Worm (Caenorhabditis elegans) whole organism, L3 larva: ENCODE results near the gene srv-22.

ENCODE experiments used
- R02D3.7 ChIP-seq: fragments of 150-350 bp; optimal IDR thresholded peaks from 2 replicates; lab custom pipeline; 2014; ENCODE audit warnings: missing biosample characterization, missing genetic modification characterization
- ZK546.5 ChIP-seq: sonication (generic microtip); optimal IDR thresholded peaks from 2 replicates; lab custom pipeline; 2017; ENCODE audit warnings: missing biosample characterization, missing genetic modification characterization
- aly-2 ChIP-seq: fragments of 150-350 bp; optimal IDR thresholded peaks from 2 replicates; lab custom pipeline; 2014; ENCODE audit warnings: missing biosample characterization, missing genetic modification characterization
- ama-1 ChIP-seq: fragments of 150-350 bp; optimal IDR thresholded peaks from 2 replicates; lab custom pipeline; 2018
- ceh-16 ChIP-seq: sonication (generic microtip); optimal IDR thresholded peaks from 2 replicates; lab custom pipeline; 2017; ENCODE audit warnings: missing biosample characterization, missing genetic modification characterization
- ceh-28 ChIP-seq: fragments of 150-350 bp; optimal IDR thresholded peaks from 2 replicates; lab custom pipeline; 2014; ENCODE audit warnings: missing biosample characterization, missing genetic modification reagents, missing genetic modification characterization
- ceh-82 ChIP-seq: fragments of 150-350 bp; optimal IDR thresholded peaks from 2 replicates; lab custom pipeline; 2014; ENCODE audit warnings: missing biosample characterization, missing genetic modification characterization
- ceh-9 ChIP-seq: sonication (generic microtip); optimal IDR thresholded peaks from 2 replicates; lab custom pipeline; 2018; ENCODE audit warnings: missing biosample characterization, missing genetic modification characterization
- daf-12 ChIP-seq: fragments of 150-350 bp; optimal IDR thresholded peaks from 2 replicates; lab custom pipeline; 2014; ENCODE audit warnings: missing biosample characterization, missing genetic modification reagents, missing genetic modification characterization
- egl-27 ChIP-seq: sonication (generic microtip); optimal IDR thresholded peaks from 4 replicates; lab custom pipeline; 2017; ENCODE audit warnings: missing biosample characterization, missing genetic modification reagents, missing genetic modification characterization
- egl-5 ChIP-seq: fragments of 150-350 bp; optimal IDR thresholded peaks from 2 replicates; lab custom pipeline; 2017; ENCODE audit warnings: missing biosample characterization, missing genetic modification reagents, missing genetic modification characterization, inconsistent platforms
- elt-1 ChIP-seq: fragments of 150-350 bp; optimal IDR thresholded peaks from 2 replicates; lab custom pipeline; 2014; ENCODE audit warnings: missing biosample characterization, missing genetic modification characterization
- elt-2 ChIP-seq: sonication (generic microtip); optimal IDR thresholded peaks from 2 replicates; lab custom pipeline; 2016; ENCODE audit warnings: missing genetic modification reagents, mild to moderate bottlenecking, missing genetic modification characterization, missing compliant biosample characterization
- elt-3 ChIP-seq, 3 experiments: fragments of 150-350 bp in 1 of 3; sonication (generic microtip) in 2 of 3; optimal IDR thresholded peaks; 2 replicates in 2 of 3; 4 replicates in 1 of 3; lab custom pipeline; 2014 to 2017; ENCODE audit warnings: missing biosample characterization in 3 of 3, missing genetic modification characterization in 3 of 3
- eor-1 ChIP-seq, 2 experiments: fragments of 150-350 bp; optimal IDR thresholded peaks; 2 replicates each; lab custom pipeline; 2014 to 2018; ENCODE audit warnings: missing biosample characterization in 2 of 2, missing genetic modification characterization in 2 of 2
- fkh-10 ChIP-seq: sonication (generic microtip); optimal IDR thresholded peaks from 2 replicates; lab custom pipeline; 2017; ENCODE audit warnings: missing biosample characterization, missing genetic modification reagents, missing genetic modification characterization
- fkh-2 ChIP-seq: fragments of 150-350 bp; optimal IDR thresholded peaks from 2 replicates; lab custom pipeline; 2014; ENCODE audit warnings: missing biosample characterization, missing genetic modification reagents, missing genetic modification characterization
- fos-1 ChIP-seq: fragments of 150-350 bp; optimal IDR thresholded peaks from 2 replicates; lab custom pipeline; 2014; ENCODE audit warnings: missing biosample characterization, missing genetic modification characterization
- hmg-11 ChIP-seq: sonication (generic microtip); optimal IDR thresholded peaks from 2 replicates; lab custom pipeline; 2016; ENCODE audit warnings: missing genetic modification characterization, missing compliant biosample characterization
- jun-1 ChIP-seq: fragments of 150-350 bp; optimal IDR thresholded peaks from 2 replicates; lab custom pipeline; 2014; ENCODE audit warnings: missing biosample characterization, missing genetic modification reagents, missing genetic modification characterization
- lin-15B ChIP-seq: fragments of 150-350 bp; optimal IDR thresholded peaks from 2 replicates; lab custom pipeline; 2014; ENCODE audit warnings: missing biosample characterization, missing genetic modification characterization
- lin-39 ChIP-seq: fragments of 150-350 bp; optimal IDR thresholded peaks from 2 replicates; lab custom pipeline; 2018; ENCODE audit warnings: missing biosample characterization, missing genetic modification reagents, missing genetic modification characterization
- lsy-12 ChIP-seq: sonication (generic microtip); optimal IDR thresholded peaks from 2 replicates; lab custom pipeline; 2016; ENCODE audit warnings: mild to moderate bottlenecking, missing genetic modification characterization, missing compliant biosample characterization
- mdl-1 ChIP-seq: fragments of 150-350 bp; optimal IDR thresholded peaks from 2 replicates; lab custom pipeline; 2014; ENCODE audit warnings: missing biosample characterization, missing genetic modification characterization
- mml-1 ChIP-seq: fragments of 150-350 bp; sonication (generic microtip); optimal IDR thresholded peaks from 3 replicates; lab custom pipeline; 2014; ENCODE audit warnings: missing biosample characterization, missing genetic modification characterization
- nfya-1 ChIP-seq: sonication (generic microtip); optimal IDR thresholded peaks from 2 replicates; lab custom pipeline; 2017; ENCODE audit warnings: missing genetic modification characterization, mild to moderate bottlenecking, missing compliant biosample characterization, antibody characterized with exemption, moderate library complexity; ENCODE audit not compliant: insufficient read depth
- nhr-11 ChIP-seq: fragments of 150-350 bp; optimal IDR thresholded peaks from 2 replicates; lab custom pipeline; 2014; ENCODE audit warnings: missing biosample characterization, missing genetic modification characterization
- nhr-237 ChIP-seq: fragments of 150-350 bp; optimal IDR thresholded peaks from 2 replicates; lab custom pipeline; 2014; ENCODE audit warnings: missing biosample characterization, missing genetic modification characterization
- nhr-25 ChIP-seq: sonication (generic microtip); optimal IDR thresholded peaks from 2 replicates; lab custom pipeline; 2017; ENCODE audit warnings: missing biosample characterization, missing genetic modification characterization
- nhr-28 ChIP-seq: fragments of 150-350 bp; optimal IDR thresholded peaks from 2 replicates; lab custom pipeline; 2014; ENCODE audit warnings: missing biosample characterization, missing genetic modification characterization
- nhr-67 ChIP-seq: fragments of 150-350 bp; optimal IDR thresholded peaks from 2 replicates; lab custom pipeline; 2014; ENCODE audit warnings: missing biosample characterization, missing genetic modification characterization
- nhr-76 ChIP-seq: fragments of 150-350 bp; sonication (generic microtip); optimal IDR thresholded peaks from 5 replicates; lab custom pipeline; 2014; ENCODE audit warnings: missing biosample characterization, missing genetic modification characterization
- pha-4 ChIP-seq: fragments of 150-350 bp; optimal IDR thresholded peaks from 2 replicates; lab custom pipeline; 2014; ENCODE audit warnings: missing biosample characterization, missing genetic modification reagents, missing genetic modification characterization
- sea-2 ChIP-seq: fragments of 150-350 bp; sonication (generic microtip); optimal IDR thresholded peaks from 4 replicates; lab custom pipeline; 2014; ENCODE audit warnings: missing biosample characterization, missing genetic modification reagents, missing genetic modification characterization
- skn-1 ChIP-seq: fragments of 150-350 bp; optimal IDR thresholded peaks from 2 replicates; lab custom pipeline; 2014; ENCODE audit warnings: missing biosample characterization, missing genetic modification characterization
- unc-39 ChIP-seq: sonication (generic microtip); optimal IDR thresholded peaks from 4 replicates; lab custom pipeline; 2017; ENCODE audit warnings: missing biosample characterization, missing genetic modification characterization
- unc-62 ChIP-seq: fragments of 150-350 bp; sonication (generic microtip); optimal IDR thresholded peaks from 4 replicates; lab custom pipeline; 2014; ENCODE audit warnings: missing biosample characterization, missing genetic modification reagents, missing genetic modification characterization
- ztf-11 ChIP-seq: fragments of 150-350 bp; optimal IDR thresholded peaks from 2 replicates; lab custom pipeline; 2014; ENCODE audit warnings: missing biosample characterization, missing genetic modification characterization

srv-22 gene

DNA sequence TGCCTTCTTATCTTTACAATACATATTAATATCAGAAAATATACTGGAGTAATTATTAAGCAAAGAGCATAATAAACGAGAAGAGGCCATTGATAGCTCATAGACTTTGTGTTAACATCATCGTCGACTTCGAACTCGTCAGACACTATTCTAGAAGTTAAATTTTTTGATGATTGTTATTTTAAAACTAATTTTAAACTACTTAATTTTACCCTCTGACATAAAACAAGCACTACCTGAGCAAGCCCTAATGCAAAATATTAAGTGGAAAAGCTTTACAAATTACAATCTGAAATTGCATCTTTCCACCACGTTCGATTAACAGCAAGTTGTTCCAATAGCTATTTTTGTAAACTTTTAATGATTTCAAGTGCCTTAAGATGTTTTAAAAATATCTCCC lies 9.7 kb downstream of the srv-22 start, which contains the start of gene srv-17:
Gene srv-17, minus strand, starts transcription at position 101 of the 400 bp plus-strand sequence.
- TF ChIP-seq hmg-11 (no peak), nhr-76 (no peak), nhr-67 (tag; lab: Kevin White, UChicago) (no peak), jun-1 (tag; lab: Kevin White, UChicago) (no peak), lin-15B (tag; lab: Kevin White, UChicago) (no peak), fos-1 (tag; lab: Kevin White, UChicago) (no peak), nhr-237 (no peak), ama-1 (lab: Kevin White, UChicago) (no peak), lsy-12 (tag; lab: Kevin White, UChicago) (no peak), fkh-2 (tag; lab: Kevin White, UChicago) (no peak), unc-62 (no peak), nfya-1 (tag; lab: Kevin White, UChicago) (no peak), ztf-11 (tag; lab: Kevin White, UChicago) (no peak), elt-1 (no peak), fkh-10 (no peak), daf-12 (tag; lab: Kevin White, UChicago) (no peak)

DNA sequence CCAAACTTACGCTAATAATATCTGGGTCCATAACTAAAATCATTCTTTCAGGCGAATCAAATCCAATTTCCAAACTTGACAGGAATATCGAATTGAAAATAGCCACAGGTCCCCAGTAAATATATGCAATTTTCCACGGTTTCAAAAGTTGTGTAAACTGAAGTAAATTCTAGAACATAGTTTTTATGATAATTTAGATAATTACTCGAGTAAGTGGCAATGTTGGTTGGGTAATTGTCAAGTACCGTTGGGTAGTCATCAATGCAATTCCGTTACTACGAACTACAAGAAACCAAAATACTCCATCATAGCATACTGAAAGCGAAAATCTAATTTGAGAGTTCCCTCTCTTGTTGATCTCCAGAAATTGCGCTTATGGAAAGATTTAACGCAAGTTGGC lies 10.4 kb downstream of the srv-22 start:
- TF ChIP-seq nfya-1 (tag; lab: Kevin White, UChicago) (no peak), jun-1 (tag; lab: Kevin White, UChicago) (no peak), unc-62 (no peak), eor-1 (tag; optimal IDR thresholded peaks at IDR 0.05; lab: Kevin White, UChicago) (no peak), elt-1 (no peak), sea-2 (GFP tag; lab: Kevin White, UChicago) (no peak), nhr-28 (tag; lab: Kevin White, UChicago) (no peak), ztf-11 (tag; lab: Kevin White, UChicago) (no peak), lin-39 (no peak), nhr-11 (no peak), ceh-28 (tag; lab: Kevin White, UChicago) (no peak), ceh-9 (tag; lab: Kevin White, UChicago) (no peak), fkh-10 (no peak), unc-39 (no peak), pha-4 (tag; lab: Kevin White, UChicago) (no peak), fos-1 (tag; lab: Kevin White, UChicago) (no peak), ceh-82 (tag; lab: Kevin White, UChicago) (no peak), lsy-12 (tag; lab: Kevin White, UChicago) (no peak), egl-27 (tag; lab: Kevin White, UChicago) (no peak), egl-5 (tag; lab: Kevin White, UChicago) (no peak)
- TF ChIP-seq, all 47 proteins: peak for 0

DNA sequence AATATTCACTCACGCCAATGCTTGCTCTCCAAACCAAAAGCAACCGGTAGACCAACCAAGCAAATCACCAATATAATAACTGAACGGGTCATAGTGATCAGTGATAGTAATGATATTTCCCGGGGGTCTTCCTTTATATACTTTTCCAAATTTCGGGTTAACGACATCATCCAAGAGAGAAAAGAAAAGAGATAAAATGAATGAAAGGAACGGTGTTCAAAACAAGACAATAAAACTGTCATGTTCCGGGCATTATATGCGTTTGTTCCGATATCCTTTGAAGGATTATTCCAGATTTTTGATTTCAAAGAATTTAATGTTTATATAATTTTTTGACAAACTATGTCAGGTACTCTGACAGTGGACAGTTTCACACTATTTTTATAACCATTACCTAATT lies 12.6 kb downstream of the srv-22 start, which contains the start of gene C06E7.88:
Gene C06E7.88, minus strand, starts transcription at position 101 of the 400 bp plus-strand sequence.
- TF ChIP-seq unc-62 = no peak
- TF ChIP-seq unc-39 = no peak
- TF ChIP-seq ceh-82 (tag; lab: Kevin White, UChicago) = no peak
- no peak for TF ChIP-seq nfya-1 (tag; lab: Kevin White, UChicago)
- no peak for TF ChIP-seq skn-1 (tag; lab: Kevin White, UChicago)
- TF ChIP-seq nhr-25 (tag; lab: Kevin White, UChicago) = no peak
- no peak for TF ChIP-seq nhr-28 (tag; lab: Kevin White, UChicago)
- no peak for TF ChIP-seq elt-3 (tag; optimal IDR thresholded peaks at IDR 0.05; lab: Kevin White, UChicago)
- TF ChIP-seq daf-12 (tag; lab: Kevin White, UChicago) = no peak
- no peak for TF ChIP-seq nhr-67 (tag; lab: Kevin White, UChicago)
- no peak for TF ChIP-seq sea-2 (GFP tag; lab: Kevin White, UChicago)
- TF ChIP-seq mdl-1 (tag; lab: Kevin White, UChicago) = no peak
- TF ChIP-seq hmg-11 = no peak
- no peak for TF ChIP-seq ceh-9 (tag; lab: Kevin White, UChicago)
- TF ChIP-seq ZK546.5 = no peak

DNA sequence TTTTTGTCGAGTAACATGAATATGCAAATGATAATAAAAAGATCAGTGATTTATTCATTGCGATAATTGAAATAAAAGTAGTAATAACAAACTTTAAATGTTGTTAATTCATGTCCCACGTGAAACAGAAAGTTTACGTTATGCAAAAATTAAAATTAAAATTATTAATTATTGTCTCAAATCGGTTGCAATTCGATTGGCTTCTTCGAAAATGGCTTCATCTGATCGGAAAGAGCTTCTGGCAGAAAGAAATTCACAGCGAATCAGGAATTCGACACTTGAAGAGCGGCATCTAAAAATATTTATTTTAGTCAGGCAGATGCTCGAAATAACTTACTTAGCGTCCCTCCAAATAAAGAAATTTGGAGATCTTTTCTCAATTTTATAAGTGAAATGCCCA lies 13.9 kb downstream of the srv-22 start, which contains the start of gene spe-27:
Gene spe-27, minus strand, starts transcription at position 101 of the 400 bp plus-strand sequence.
- TF ChIP-seq aly-2 (no peak), hmg-11 (no peak), unc-62 (no peak), egl-5 (tag; lab: Kevin White, UChicago) (no peak), skn-1 (tag; lab: Kevin White, UChicago) (no peak), eor-1 (tag; optimal IDR thresholded peaks at IDR 0.05; lab: Kevin White, UChicago) (no peak), mml-1 (tag; lab: Kevin White, UChicago) (no peak), fos-1 (tag; lab: Kevin White, UChicago) (no peak), elt-2 (no peak), ceh-16 (tag; lab: Kevin White, UChicago) (no peak), R02D3.7 (tag; lab: Kevin White, UChicago) (no peak)
